Worm (Caenorhabditis elegans): ENCODE measurements around the gene prx-2.

- TF ChIP-seq F13H6.1 (tag; optimal IDR thresholded peaks at IDR 0.05): peak; percentile 90
- no peak for TF ChIP-seq unc-62 (GFP tag; optimal IDR thresholded peaks at IDR 0.05)
- TF ChIP-seq egl-27 (tag; optimal IDR thresholded peaks at IDR 0.05): peak; percentile 45
- TF ChIP-seq lin-39 (tag; optimal IDR thresholded peaks at IDR 0.05): no peak
- peak; percentile 78 for TF ChIP-seq lin-13 (GFP tag; optimal IDR thresholded peaks at IDR 0.05)
- TF ChIP-seq nhr-237 (tag; optimal IDR thresholded peaks at IDR 0.05): no peak
- no peak for TF ChIP-seq nhr-77 (tag; optimal IDR thresholded peaks at IDR 0.05)
- TF ChIP-seq snpc-4 (tag; optimal IDR thresholded peaks at IDR 0.05): peak; percentile 25
- TF ChIP-seq aly-2 (tag; optimal IDR thresholded peaks at IDR 0.05): no peak
- peak; percentile 85 for TF ChIP-seq Y55F3AM.14 (GFP tag; optimal IDR thresholded peaks at IDR 0.05)
These were observed 48.2 kb downstream of the prx-2 start for ce11 chrIV:11692071-11692673.
